Worm (Caenorhabditis elegans): Measurements from ENCODE around the gene srv-31.

ce11 chrIV:6290741-6291140 is 18.9 kb upstream of the srv-31 start, which contains the start of gene srv-24:
- TF ChIP-seq fos-1 (tag; optimal IDR thresholded peaks at IDR 0.05) (no peak), aly-2 (tag; optimal IDR thresholded peaks at IDR 0.05) (no peak), snpc-4 (tag; optimal IDR thresholded peaks at IDR 0.05) (no peak)

All from whole organism, L1 larva.